Worm (Caenorhabditis elegans): Measurements from ENCODE around the gene kel-10.

Gene kel-10

ce11 chrIII:10096525-10096972 is 4.7 kb downstream of the kel-10 start (continued):
- TF ChIP-seq hlh-17 (GFP tag; optimal IDR thresholded peaks at IDR 0.05; ENCODE audit: borderline replicate concordance) (no peak), xbp-1 (tag; optimal IDR thresholded peaks at IDR 0.05) (peak; percentile 80), lin-13 (GFP tag; optimal IDR thresholded peaks at IDR 0.05) (peak; percentile 85), grh-1 (GFP tag; IDR thresholded peaks at IDR 0.05) (peak; percentile 60), aha-1 (tag; optimal IDR thresholded peaks at IDR 0.05) (no peak), pag-3 (tag; optimal IDR thresholded peaks at IDR 0.05; ENCODE audit: borderline replicate concordance, insufficient read depth) (no peak), ets-5 (GFP tag; IDR thresholded peaks at IDR 0.05) (no peak), ceh-8 (GFP tag; optimal IDR thresholded peaks at IDR 0.05) (peak; percentile 86), nhr-237 (tag; optimal IDR thresholded peaks at IDR 0.05) (peak; percentile 78), egl-13 (tag; optimal IDR thresholded peaks at IDR 0.05) (peak; percentile 76), aly-2 (tag; optimal IDR thresholded peaks at IDR 0.05) (peak; percentile 78), mdl-1 (tag; optimal IDR thresholded peaks at IDR 0.05) (peak; percentile 88 to 97), sox-4 (tag; optimal IDR thresholded peaks at IDR 0.05) (peak; percentile 26), nhr-77 (tag; optimal IDR thresholded peaks at IDR 0.05) (peak; percentile 90), dsc-1 (tag; optimal IDR thresholded peaks at IDR 0.05) (peak; percentile 92), pqm-1 (tag; optimal IDR thresholded peaks at IDR 0.05) (no peak), irx-1 (tag; optimal IDR thresholded peaks at IDR 0.05) (peak; percentile 79)

ce11 chrIII:10095377-10095776 is 5.9 kb downstream of the kel-10 start:
- peak in 1 of 2 experiments; percentile 6 for TF ChIP-seq lin-35 (GFP tag; optimal IDR thresholded peaks at IDR 0.05)
- TF ChIP-seq lir-3 (tag; optimal IDR thresholded peaks at IDR 0.05; ENCODE audit: poor library complexity): no peak
- TF ChIP-seq blmp-1 (tag; optimal IDR thresholded peaks at IDR 0.05): peak; percentile 8
- peak in 1 of 2 experiments; percentile 49 for TF ChIP-seq lsy-2 (tag; optimal IDR thresholded peaks at IDR 0.05)

ce11 chrIII:10094538-10094937 is 6.7 kb downstream of the kel-10 start:
- TF ChIP-seq dsc-1 (tag; optimal IDR thresholded peaks at IDR 0.05) (peak; percentile 32), nhr-47 (tag; optimal IDR thresholded peaks at IDR 0.05) (peak; percentile 21), mdl-1 (tag; optimal IDR thresholded peaks at IDR 0.05) (no peak), nhr-28 (tag; optimal IDR thresholded peaks at IDR 0.05) (no peak), Y116A8C.19 (tag; optimal IDR thresholded peaks at IDR 0.05; ENCODE audit: borderline replicate concordance) (no peak), rnt-1 (tag; optimal IDR thresholded peaks at IDR 0.05) (peak; percentile 33), nhr-77 (tag; optimal IDR thresholded peaks at IDR 0.05) (no peak), dpl-1 (GFP tag; optimal IDR thresholded peaks at IDR 0.05) (peak in 1 of 3 experiments; percentile 11), ceh-63 (GFP tag; optimal IDR thresholded peaks at IDR 0.05) (no peak), lir-3 (tag; optimal IDR thresholded peaks at IDR 0.05; ENCODE audit: poor library complexity) (no peak), nhr-11 (tag; optimal IDR thresholded peaks at IDR 0.05) (no peak), fkh-10 (GFP tag; optimal IDR thresholded peaks at IDR 0.05) (no peak), tlp-1 (tag; optimal IDR thresholded peaks at IDR 0.05) (no peak), sup-37 (GFP tag; optimal IDR thresholded peaks at IDR 0.05) (no peak), snu-23 (GFP tag; optimal IDR thresholded peaks at IDR 0.05) (peak; percentile 56), sox-4 (tag; optimal IDR thresholded peaks at IDR 0.05) (no peak), ceh-90 (tag; optimal IDR thresholded peaks at IDR 0.05) (no peak), nhr-71 (tag; optimal IDR thresholded peaks at IDR 0.05) (peak; percentile 36), unc-62 (GFP tag; optimal IDR thresholded peaks at IDR 0.05) (no peak), C34B4.2 (tag; optimal IDR thresholded peaks at IDR 0.05) (no peak), pqm-1 (tag; optimal IDR thresholded peaks at IDR 0.05) (no peak), lin-14 (GFP tag; optimal IDR thresholded peaks at IDR 0.05) (peak; percentile 60), nhr-84 (tag; optimal IDR thresholded peaks at IDR 0.05) (no peak), vab-15 (tag; optimal IDR thresholded peaks at IDR 0.05) (no peak), snpc-4 (tag; optimal IDR thresholded peaks at IDR 0.05) (no peak), efl-1 (optimal IDR thresholded peaks at IDR 0.05) (peak in 1 of 2 experiments; percentile 6), efl-1 (GFP tag; optimal IDR thresholded peaks at IDR 0.05 in 1 of 2) (peak in 1 of 2 experiments; percentile 83), hpl-2 (GFP tag; optimal IDR thresholded peaks at IDR 0.05) (no peak), lin-15B (tag; optimal IDR thresholded peaks at IDR 0.05) (no peak), tbx-2 (tag; optimal IDR thresholded peaks at IDR 0.05) (no peak), ceh-82 (tag; optimal IDR thresholded peaks at IDR 0.05) (no peak), nhr-85 (tag) (peak; percentile 80), swsn-7 (tag; optimal IDR thresholded peaks at IDR 0.05) (peak; percentile 21), nhr-20 (tag; optimal IDR thresholded peaks at IDR 0.05) (peak; percentile 23), lin-39 (tag; optimal IDR thresholded peaks at IDR 0.05) (no peak)
